Worm (Caenorhabditis elegans) whole organism, L3 larva: ENCODE measurements around the gene nhr-290.

Experiments
- aly-2 ChIP-seq: fragments of 150-350 bp; optimal IDR thresholded peaks from 2 replicates; lab custom pipeline; 2014; ENCODE audit warnings: missing biosample characterization, missing genetic modification characterization
- ama-1 ChIP-seq: fragments of 150-350 bp; optimal IDR thresholded peaks from 2 replicates; lab custom pipeline; 2018
- ceh-16 ChIP-seq: sonication (generic microtip); optimal IDR thresholded peaks from 2 replicates; lab custom pipeline; 2017; ENCODE audit warnings: missing biosample characterization, missing genetic modification characterization
- ceh-82 ChIP-seq: fragments of 150-350 bp; optimal IDR thresholded peaks from 2 replicates; lab custom pipeline; 2014; ENCODE audit warnings: missing biosample characterization, missing genetic modification characterization
- egl-27 ChIP-seq: sonication (generic microtip); optimal IDR thresholded peaks from 4 replicates; lab custom pipeline; 2017; ENCODE audit warnings: missing biosample characterization, missing genetic modification reagents, missing genetic modification characterization
- elt-3 ChIP-seq, 3 experiments: fragments of 150-350 bp in 1 of 3; sonication (generic microtip) in 2 of 3; optimal IDR thresholded peaks; 2 replicates in 2 of 3; 4 replicates in 1 of 3; lab custom pipeline; 2014 to 2017; ENCODE audit warnings: missing biosample characterization in 3 of 3, missing genetic modification characterization in 3 of 3
- fkh-10 ChIP-seq: sonication (generic microtip); optimal IDR thresholded peaks from 2 replicates; lab custom pipeline; 2017; ENCODE audit warnings: missing biosample characterization, missing genetic modification reagents, missing genetic modification characterization
- fos-1 ChIP-seq: fragments of 150-350 bp; optimal IDR thresholded peaks from 2 replicates; lab custom pipeline; 2014; ENCODE audit warnings: missing biosample characterization, missing genetic modification characterization
- hmg-11 ChIP-seq: sonication (generic microtip); optimal IDR thresholded peaks from 2 replicates; lab custom pipeline; 2016; ENCODE audit warnings: missing genetic modification characterization, missing compliant biosample characterization
- jun-1 ChIP-seq: fragments of 150-350 bp; optimal IDR thresholded peaks from 2 replicates; lab custom pipeline; 2014; ENCODE audit warnings: missing biosample characterization, missing genetic modification reagents, missing genetic modification characterization
- lin-15B ChIP-seq: fragments of 150-350 bp; optimal IDR thresholded peaks from 2 replicates; lab custom pipeline; 2014; ENCODE audit warnings: missing biosample characterization, missing genetic modification characterization
- mdl-1 ChIP-seq: fragments of 150-350 bp; optimal IDR thresholded peaks from 2 replicates; lab custom pipeline; 2014; ENCODE audit warnings: missing biosample characterization, missing genetic modification characterization
- mml-1 ChIP-seq: fragments of 150-350 bp; sonication (generic microtip); optimal IDR thresholded peaks from 3 replicates; lab custom pipeline; 2014; ENCODE audit warnings: missing biosample characterization, missing genetic modification characterization
- nfya-1 ChIP-seq: sonication (generic microtip); optimal IDR thresholded peaks from 2 replicates; lab custom pipeline; 2017; ENCODE audit warnings: missing genetic modification characterization, mild to moderate bottlenecking, missing compliant biosample characterization, antibody characterized with exemption, moderate library complexity; ENCODE audit not compliant: insufficient read depth
- nhr-11 ChIP-seq: fragments of 150-350 bp; optimal IDR thresholded peaks from 2 replicates; lab custom pipeline; 2014; ENCODE audit warnings: missing biosample characterization, missing genetic modification characterization
- nhr-23 ChIP-seq: fragments of 150-350 bp; optimal IDR thresholded peaks from 2 replicates; lab custom pipeline; 2014; ENCODE audit warnings: missing biosample characterization, missing genetic modification reagents, missing genetic modification characterization
- nhr-237 ChIP-seq: fragments of 150-350 bp; optimal IDR thresholded peaks from 2 replicates; lab custom pipeline; 2014; ENCODE audit warnings: missing biosample characterization, missing genetic modification characterization
- nhr-67 ChIP-seq: fragments of 150-350 bp; optimal IDR thresholded peaks from 2 replicates; lab custom pipeline; 2014; ENCODE audit warnings: missing biosample characterization, missing genetic modification characterization
- nhr-76 ChIP-seq: fragments of 150-350 bp; sonication (generic microtip); optimal IDR thresholded peaks from 5 replicates; lab custom pipeline; 2014; ENCODE audit warnings: missing biosample characterization, missing genetic modification characterization
- pqm-1 ChIP-seq: fragments of 150-350 bp; optimal IDR thresholded peaks from 2 replicates; lab custom pipeline; 2017; ENCODE audit warnings: missing biosample characterization, missing genetic modification characterization, inconsistent platforms
- sea-2 ChIP-seq: fragments of 150-350 bp; sonication (generic microtip); optimal IDR thresholded peaks from 4 replicates; lab custom pipeline; 2014; ENCODE audit warnings: missing biosample characterization, missing genetic modification reagents, missing genetic modification characterization
- skn-1 ChIP-seq: fragments of 150-350 bp; optimal IDR thresholded peaks from 2 replicates; lab custom pipeline; 2014; ENCODE audit warnings: missing biosample characterization, missing genetic modification characterization
- snpc-4 ChIP-seq: fragments of 150-350 bp; optimal IDR thresholded peaks from 2 replicates; lab custom pipeline; 2014; ENCODE audit warnings: missing biosample characterization, missing genetic modification characterization
- unc-39 ChIP-seq: sonication (generic microtip); optimal IDR thresholded peaks from 4 replicates; lab custom pipeline; 2017; ENCODE audit warnings: missing biosample characterization, missing genetic modification characterization
- zag-1 ChIP-seq: fragments of 150-350 bp; optimal IDR thresholded peaks from 2 replicates; lab custom pipeline; 2014; ENCODE audit warnings: missing biosample characterization, missing genetic modification characterization

Gene nhr-290

DNA sequence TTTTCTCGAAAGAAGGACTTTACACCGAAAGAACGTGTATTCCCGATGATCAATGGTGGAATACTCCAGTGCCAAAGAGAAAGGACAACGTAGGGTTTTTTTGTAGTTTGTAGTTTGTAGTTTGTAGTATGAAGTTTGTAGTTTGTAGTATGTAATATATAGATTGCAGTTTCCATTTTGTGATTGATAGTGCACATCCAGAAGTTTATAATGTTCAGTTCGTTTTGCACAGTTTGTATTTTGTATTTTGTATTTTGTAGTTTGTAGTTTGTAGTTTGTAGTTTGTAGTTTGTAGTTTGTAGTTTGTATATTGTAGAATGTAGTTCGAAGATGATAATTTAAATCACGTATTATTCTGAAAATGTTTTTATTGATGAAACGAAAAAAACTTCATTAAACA lies 43.5 kb downstream of the nhr-290 start:
- TF ChIP-seq fos-1 (tag; lab: Kevin White, UChicago) (no peak), snpc-4 (tag; lab: Kevin White, UChicago) (no peak), egl-27 (tag; lab: Kevin White, UChicago) (no peak), sea-2 (no peak)

DNA sequence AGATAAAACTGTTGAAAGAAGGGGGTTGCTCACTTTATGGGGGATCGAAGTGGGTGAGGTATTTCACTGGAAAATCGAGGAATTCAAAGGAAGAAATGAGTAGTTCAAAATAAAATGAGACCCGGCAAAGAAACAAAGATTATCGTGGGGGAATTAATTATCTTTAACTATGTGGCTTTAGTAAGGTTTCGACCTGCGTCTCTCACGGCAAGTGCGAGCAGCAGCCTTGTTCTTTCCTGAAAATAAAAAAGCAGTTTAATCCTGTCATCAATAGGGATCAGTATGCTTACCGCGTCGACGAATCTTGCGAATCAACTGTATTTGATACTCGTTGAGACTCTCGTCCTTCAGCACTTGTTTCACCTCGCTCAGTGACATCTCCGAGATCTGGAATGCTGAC lies 47.9 kb downstream of the nhr-290 start, which contains the start of gene srh-271:
Gene srh-271, minus strand, starts transcription at position 101 of the 400 bp plus-strand sequence.
- no peak for TF ChIP-seq mdl-1 (tag; lab: Kevin White, UChicago)
- TF ChIP-seq lin-15B, result no peak
- TF ChIP-seq fkh-10 (GFP tag; lab: Kevin White, UChicago), result no peak
- TF ChIP-seq nhr-67 (tag; lab: Kevin White, UChicago), result no peak
- no peak for TF ChIP-seq ceh-16 (tag; lab: Kevin White, UChicago)
- TF ChIP-seq, all 47 proteins: peak for 0

- no peak for TF ChIP-seq ama-1
- no peak for TF ChIP-seq nfya-1
- TF ChIP-seq egl-27 (tag; lab: Kevin White, UChicago), result no peak
- no peak for TF ChIP-seq skn-1 (tag; lab: Kevin White, UChicago)
- no peak for TF ChIP-seq hmg-11 (tag; lab: Kevin White, UChicago)
- no peak for TF ChIP-seq nhr-76 (tag; lab: Kevin White, UChicago)
- no peak for TF ChIP-seq pqm-1 (tag; lab: Kevin White, UChicago)
- no peak for TF ChIP-seq lin-15B
- TF ChIP-seq mdl-1 (tag; lab: Kevin White, UChicago), result no peak
- TF ChIP-seq aly-2 (tag; lab: Kevin White, UChicago), result no peak
- TF ChIP-seq jun-1, result no peak
- TF ChIP-seq mml-1, result no peak
- no peak for TF ChIP-seq unc-39 (tag; lab: Kevin White, UChicago)
- TF ChIP-seq nhr-23 (tag; lab: Kevin White, UChicago), result no peak
- no peak for TF ChIP-seq elt-3 (tag; optimal IDR thresholded peaks at IDR 0.05; lab: Kevin White, UChicago)
- TF ChIP-seq zag-1 (tag; lab: Kevin White, UChicago), result no peak
- TF ChIP-seq nhr-237 (tag; lab: Kevin White, UChicago), result no peak
- no peak for TF ChIP-seq fos-1 (tag; lab: Kevin White, UChicago)
- no peak for TF ChIP-seq ceh-82
- no peak for TF ChIP-seq nhr-11
These were observed 49.8 kb downstream of the nhr-290 start for ce11 chrV:2623765-2624164.
